Worm (Caenorhabditis elegans): ENCODE results near the gene K11E4.6.

K11E4.6 gene

ce11 chrX:13700642-13701233 is 23.7 kb upstream of the K11E4.6 start (continued):
- TF ChIP-seq nhr-23 (tag; optimal IDR thresholded peaks at IDR 0.05) (no peak), mab-5 (tag; optimal IDR thresholded peaks at IDR 0.05) (peak; percentile 99), peb-1 (tag; optimal IDR thresholded peaks at IDR 0.05) (peak; percentile 66), ZK546.5 (tag; optimal IDR thresholded peaks at IDR 0.05) (peak; percentile 81), ztf-11 (tag; optimal IDR thresholded peaks at IDR 0.05) (peak; percentile 78), nhr-129 (tag; optimal IDR thresholded peaks at IDR 0.05) (peak; percentile 100), ama-1 (optimal IDR thresholded peaks at IDR 0.05) (peak; percentile 47), nhr-25 (tag; optimal IDR thresholded peaks at IDR 0.05) (peak; percentile 99), nhr-77 (tag; optimal IDR thresholded peaks at IDR 0.05) (peak; percentile 97)

ce11 chrX:13702923-13703322 is 21.5 kb upstream of the K11E4.6 start:
- TF ChIP-seq aly-2 (tag; optimal IDR thresholded peaks at IDR 0.05) (no peak), lin-39 (tag; optimal IDR thresholded peaks at IDR 0.05) (no peak), snpc-4 (tag; optimal IDR thresholded peaks at IDR 0.05) (no peak), sem-4 (tag; optimal IDR thresholded peaks at IDR 0.05) (no peak), unc-55 (GFP tag; optimal IDR thresholded peaks at IDR 0.05) (no peak), crh-2 (tag; optimal IDR thresholded peaks at IDR 0.05) (no peak), ceh-82 (tag; optimal IDR thresholded peaks at IDR 0.05) (no peak), unc-62 (GFP tag; optimal IDR thresholded peaks at IDR 0.05) (no peak), mdl-1 (tag; optimal IDR thresholded peaks at IDR 0.05) (no peak), alr-1 (tag; optimal IDR thresholded peaks at IDR 0.05) (no peak), elt-3 (tag; optimal IDR thresholded peaks at IDR 0.05) (no peak), egl-27 (tag; optimal IDR thresholded peaks at IDR 0.05) (no peak), nhr-77 (tag; optimal IDR thresholded peaks at IDR 0.05) (no peak), ZK546.5 (tag; optimal IDR thresholded peaks at IDR 0.05) (no peak), zag-1 (tag; optimal IDR thresholded peaks at IDR 0.05) (no peak), nhr-11 (tag; optimal IDR thresholded peaks at IDR 0.05) (no peak), ceh-16 (tag; optimal IDR thresholded peaks at IDR 0.05) (no peak), sma-9 (GFP tag; optimal IDR thresholded peaks at IDR 0.05) (no peak), sma-9 (tag; optimal IDR thresholded peaks at IDR 0.05) (no peak), Y55F3AM.14 (GFP tag; optimal IDR thresholded peaks at IDR 0.05) (no peak)

ce11 chrX:13706607-13707006 is 17.9 kb upstream of the K11E4.6 start, which contains the start of gene K02D3.1:
Gene K02D3.1 (plus strand): TSS chrX:13706907.
- TF ChIP-seq skn-1 (tag; optimal IDR thresholded peaks at IDR 0.05) (no peak), nhr-77 (tag; optimal IDR thresholded peaks at IDR 0.05) (no peak), fos-1 (tag; optimal IDR thresholded peaks at IDR 0.05) (no peak), alr-1 (tag; optimal IDR thresholded peaks at IDR 0.05) (no peak), F13H6.1 (tag; optimal IDR thresholded peaks at IDR 0.05) (no peak), blmp-1 (tag; optimal IDR thresholded peaks at IDR 0.05; ENCODE audit: insufficient read depth) (no peak)

ce11 chrX:13709060-13709459 is 15.4 kb upstream of the K11E4.6 start:
- TF ChIP-seq snpc-4 (tag; optimal IDR thresholded peaks at IDR 0.05) (peak; percentile 58), nhr-77 (tag; optimal IDR thresholded peaks at IDR 0.05) (no peak)

- TF ChIP-seq nhr-25 (tag; optimal IDR thresholded peaks at IDR 0.05) (no peak), unc-62 (GFP tag; optimal IDR thresholded peaks at IDR 0.05) (no peak), nhr-129 (tag; optimal IDR thresholded peaks at IDR 0.05) (no peak), lin-11 (tag; optimal IDR thresholded peaks at IDR 0.05) (no peak), elt-3 (tag; optimal IDR thresholded peaks at IDR 0.05) (no peak), F13H6.1 (tag; optimal IDR thresholded peaks at IDR 0.05) (no peak), skn-1 (tag; optimal IDR thresholded peaks at IDR 0.05) (no peak), ama-1 (optimal IDR thresholded peaks at IDR 0.05) (no peak)
Measured at ce11 chrX:13711909-13712308, 12.6 kb upstream of the K11E4.6 start, which contains the start of gene K02D3.2. Gene K02D3.2 (minus strand): TSS chrX:13712009.

- no peak for TF ChIP-seq egl-27 (tag; optimal IDR thresholded peaks at IDR 0.05)
- no peak for TF ChIP-seq Y55F3AM.14 (GFP tag; optimal IDR thresholded peaks at IDR 0.05)
- no peak for TF ChIP-seq dmd-4 (tag; optimal IDR thresholded peaks at IDR 0.05)
- TF ChIP-seq nhr-25 (tag; optimal IDR thresholded peaks at IDR 0.05) = no peak
- no peak for TF ChIP-seq zag-1 (tag; optimal IDR thresholded peaks at IDR 0.05)
- no peak for TF ChIP-seq lin-13 (GFP tag; optimal IDR thresholded peaks at IDR 0.05)
- TF ChIP-seq nhr-6 (tag; optimal IDR thresholded peaks at IDR 0.05) = no peak
- peak in 1 of 2 experiments; percentile 41 for TF ChIP-seq lsy-2 (tag; optimal IDR thresholded peaks at IDR 0.05)
- TF ChIP-seq ztf-11 (tag; optimal IDR thresholded peaks at IDR 0.05) = no peak
- no peak for TF ChIP-seq nhr-10 (tag; optimal IDR thresholded peaks at IDR 0.05)
- TF ChIP-seq ztf-1 (GFP tag; conservative IDR thresholded peaks at IDR 0.05) = no peak
- no peak for TF ChIP-seq mdl-1 (tag; optimal IDR thresholded peaks at IDR 0.05)
- no peak for TF ChIP-seq C34F6.9 (tag; optimal IDR thresholded peaks at IDR 0.05)
- TF ChIP-seq skn-1 (tag; optimal IDR thresholded peaks at IDR 0.05) = no peak
- peak; percentile 44 for TF ChIP-seq sma-9 (GFP tag; optimal IDR thresholded peaks at IDR 0.05)
- TF ChIP-seq sma-9 (tag; optimal IDR thresholded peaks at IDR 0.05) = no peak
- TF ChIP-seq nhr-129 (tag; optimal IDR thresholded peaks at IDR 0.05) = peak; percentile 22
Measured at ce11 chrX:13712992-13713391, 11.5 kb upstream of the K11E4.6 start.

Data from whole organism, L2 larva.